Worm (Caenorhabditis elegans) whole organism, midembryonic: Measurements from ENCODE around the gene Y110A2AL.5.

Experiments used
- T22C8.4 ChIP-seq: fragments of 200-800 bp; sonication (Bioruptor generic); IDR thresholded peaks from 2 replicates; pipeline ENCODE4 v1.3.6; 2022; ENCODE audit warnings: missing genetic modification characterization, missing compliant biosample characterization
- cog-1 ChIP-seq: sonication (generic microtip); optimal IDR thresholded peaks from 2 replicates; lab custom pipeline; 2016; ENCODE audit warnings: missing genetic modification characterization, missing compliant biosample characterization
- flt-1 ChIP-seq: fragments of 200-800 bp; sonication (Bioruptor generic); IDR thresholded peaks from 2 replicates; pipeline ENCODE4 v1.3.6; 2022; ENCODE audit warnings: missing genetic modification characterization, missing compliant biosample characterization
- klf-2 ChIP-seq: fragments of 200-800 bp; sonication (Bioruptor generic); conservative IDR thresholded peaks from 2 replicates; pipeline ENCODE4 v1.3.6; 2022; ENCODE audit warnings: missing genetic modification reagents, missing genetic modification characterization, missing compliant biosample characterization
- med-1 ChIP-seq: sonication (generic microtip); optimal IDR thresholded peaks from 2 replicates; lab custom pipeline; 2017; ENCODE audit warnings: missing genetic modification characterization, mild to moderate bottlenecking, missing compliant biosample characterization, antibody characterized with exemption, missing genetic modification reagents; ENCODE audit not compliant: insufficient read depth
- ref-1 ChIP-seq: fragments of 200-800 bp; sonication (Bioruptor generic); conservative IDR thresholded peaks from 2 replicates; pipeline ENCODE4 v1.3.6; 2022; ENCODE audit warnings: missing genetic modification reagents, missing genetic modification characterization, missing compliant biosample characterization
- tab-1 ChIP-seq: fragments of 200-800 bp; sonication (Bioruptor generic); IDR thresholded peaks from 2 replicates; pipeline ENCODE4 v1.3.6; 2022; ENCODE audit warnings: missing genetic modification characterization, missing compliant biosample characterization
- ztf-23 ChIP-seq: fragments of 200-800 bp; sonication (Bioruptor generic); IDR thresholded peaks from 2 replicates; pipeline ENCODE4 v1.3.6; 2022; ENCODE audit warnings: missing genetic modification reagents, missing genetic modification characterization, missing compliant biosample characterization
- ztf-29 ChIP-seq: fragments of 200-800 bp; sonication (Bioruptor generic); IDR thresholded peaks from 2 replicates; pipeline ENCODE4 v1.3.6; 2022; ENCODE audit warnings: missing genetic modification reagents, missing genetic modification characterization, missing compliant biosample characterization

DNA sequence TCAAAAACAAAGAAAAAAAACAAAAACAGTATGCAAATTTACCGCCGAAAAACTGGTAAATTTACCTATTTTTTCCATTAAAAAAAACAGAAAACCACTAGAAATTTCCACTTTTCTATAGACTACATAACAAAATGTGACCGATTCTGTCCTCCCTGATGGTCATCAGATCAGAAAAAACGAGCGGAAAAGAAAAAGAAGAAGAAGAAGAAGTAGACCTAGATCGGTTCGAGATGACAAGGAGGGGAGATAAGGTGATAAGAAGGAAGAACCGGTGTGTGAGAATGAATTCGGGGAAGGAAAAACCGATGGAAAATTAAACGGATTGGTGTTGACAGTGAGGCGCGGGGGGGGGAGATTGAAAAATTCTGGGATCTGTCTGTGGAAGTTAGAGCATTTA lies 8.2 kb upstream of the Y110A2AL.5 start:
- TF ChIP-seq flt-1 (GFP tag; lab: Robert Waterston, UW) = no peak
- no peak for TF ChIP-seq ref-1 (GFP tag; lab: Robert Waterston, UW)
- no peak for TF ChIP-seq ztf-29 (GFP tag; lab: Robert Waterston, UW)
- no peak for TF ChIP-seq T22C8.4
- no peak for TF ChIP-seq cog-1 (tag; lab: Kevin White, UChicago)
- TF ChIP-seq med-1 (GFP tag; lab: Kevin White, UChicago) = no peak
- TF ChIP-seq klf-2 = no peak
- no peak for TF ChIP-seq tab-1 (GFP tag; lab: Robert Waterston, UW)
- TF ChIP-seq ztf-23 (GFP tag; lab: Robert Waterston, UW) = no peak
